Fruit fly (Drosophila melanogaster): ENCODE results near the gene del.

del gene

DNA sequence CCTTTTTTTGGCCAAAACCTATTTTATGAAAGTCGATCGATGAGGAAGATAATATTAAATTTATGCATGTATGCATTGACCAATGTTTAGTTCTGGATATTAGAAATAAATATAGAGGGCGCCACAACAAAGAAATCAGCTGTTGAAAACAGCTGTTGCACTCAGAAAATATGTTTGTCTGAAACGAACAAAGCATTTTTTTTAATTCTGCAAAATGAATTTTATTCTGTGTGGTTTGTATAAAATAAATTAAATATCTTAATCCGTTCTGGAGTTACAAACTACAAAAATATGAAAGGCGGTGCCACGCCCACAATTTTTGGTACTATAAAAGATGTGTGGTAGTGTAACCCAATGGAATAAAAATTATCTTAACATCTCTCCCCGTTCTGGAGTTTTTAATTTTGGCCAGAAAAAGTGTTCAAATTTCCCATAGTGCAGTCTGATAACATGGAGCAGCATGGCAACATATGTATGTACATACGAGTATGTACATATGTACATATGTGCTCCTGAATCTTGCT lies 39.5 kb downstream of the del start (continued):
- TF ChIP-seq bab2 (GFP tag; optimal IDR thresholded peaks at IDR 0.05) (peak; percentile 48), zf30C (GFP tag; optimal IDR thresholded peaks at IDR 0.05) (peak; percentile 83), crol (GFP tag; IDR thresholded peaks at IDR 0.05) (no peak), CG11398 (GFP tag; optimal IDR thresholded peaks at IDR 0.05) (no peak), MESR4 (GFP tag; optimal IDR thresholded peaks at IDR 0.05) (no peak), Med (GFP tag) (peak; percentile 74), CG15514 (GFP tag; optimal IDR thresholded peaks at IDR 0.05) (peak; percentile 37), CG10462 (GFP tag; optimal IDR thresholded peaks at IDR 0.05) (peak; percentile 39), CG30403 (GFP tag; optimal IDR thresholded peaks at IDR 0.05) (peak; percentile 66), Dek (tag; optimal IDR thresholded peaks at IDR 0.05) (no peak), E2f2 (GFP tag; IDR thresholded peaks at IDR 0.05) (peak; percentile 25; the same call in 1 of the 2 replicates), Dbx (GFP tag; IDR thresholded peaks at IDR 0.05) (no peak), Spps (tag; optimal IDR thresholded peaks at IDR 0.05) (peak; percentile 37), HHEX (GFP tag; optimal IDR thresholded peaks at IDR 0.05) (peak; percentile 15), fd3F (GFP tag; optimal IDR thresholded peaks at IDR 0.05) (peak; percentile 36), CG6765 (GFP tag; optimal IDR thresholded peaks at IDR 0.05) (no peak), CG34422 (GFP tag; IDR thresholded peaks at IDR 0.05) (0 out of 3 replicates have a peak, but pooled peaks have one; percentile 13), H2.0 (GFP tag; IDR thresholded peaks at IDR 0.05) (peak; percentile 59), jing (GFP tag; optimal IDR thresholded peaks at IDR 0.05) (peak; percentile 42), ERR (GFP tag; optimal IDR thresholded peaks at IDR 0.05) (no peak), BEAF-32 (GFP tag; optimal IDR thresholded peaks at IDR 0.05) (no peak), Meics (GFP tag; optimal IDR thresholded peaks at IDR 0.05) (peak; percentile 22), Elba2 (GFP tag; optimal IDR thresholded peaks at IDR 0.05) (no peak), bbx (GFP tag; IDR thresholded peaks at IDR 0.05; ENCODE audit: partially characterized antibody) (no peak), peb (GFP tag; IDR thresholded peaks at IDR 0.05) (peak; percentile 17; the same call in 1 of the 2 replicates), CG31388 (GFP tag; optimal IDR thresholded peaks at IDR 0.05) (no peak), CG12391 (tag; optimal IDR thresholded peaks at IDR 0.05) (peak; percentile 64), CG31365 (tag; optimal IDR thresholded peaks at IDR 0.05) (no peak), tin (GFP tag; optimal IDR thresholded peaks at IDR 0.05) (peak; percentile 45), Side (GFP tag; optimal IDR thresholded peaks at IDR 0.05) (peak; percentile 40), Hr39 (optimal IDR thresholded peaks at IDR 0.05) (no peak), Optix (GFP tag; IDR thresholded peaks at IDR 0.05) (no peak), al (GFP tag; IDR thresholded peaks at IDR 0.05) (no peak), CG8924 (tag; optimal IDR thresholded peaks at IDR 0.05) (peak; percentile 61), seq (GFP tag; IDR thresholded peaks at IDR 0.05) (peak; percentile 48; the same call in 1 of the 2 replicates), CG18619 (GFP tag; optimal IDR thresholded peaks at IDR 0.05) (peak; percentile 52), trh (GFP tag; optimal IDR thresholded peaks at IDR 0.05) (peak; percentile 19), Opbp (GFP tag; IDR thresholded peaks at IDR 0.05; ENCODE audit: partially characterized antibody) (no peak), lmd (GFP tag; IDR thresholded peaks at IDR 0.05) (peak; percentile 61), slp2 (GFP tag; optimal IDR thresholded peaks at IDR 0.05) (no peak), gcm2 (GFP tag; optimal IDR thresholded peaks at IDR 0.05) (no peak), CG12071 (GFP tag; optimal IDR thresholded peaks at IDR 0.05) (no peak), ken (GFP tag; IDR thresholded peaks at IDR 0.05) (no peak), CG10654 (GFP tag; optimal IDR thresholded peaks at IDR 0.05) (peak; percentile 41), CG11456 (GFP tag; IDR thresholded peaks at IDR 0.05) (no peak), pita (GFP tag; optimal IDR thresholded peaks at IDR 0.05) (no peak), CG2678 (tag; optimal IDR thresholded peaks at IDR 0.05) (peak; percentile 63), Mes4 (GFP tag; optimal IDR thresholded peaks at IDR 0.05) (peak; percentile 31), ato (GFP tag; IDR thresholded peaks at IDR 0.05; ENCODE audit: partially characterized antibody) (no peak), CG5953 (GFP tag; IDR thresholded peaks at IDR 0.05) (no peak), Antp (GFP tag; optimal IDR thresholded peaks at IDR 0.05) (peak; percentile 8)
